Worm (Caenorhabditis elegans): ENCODE measurements around the gene M02G9.4.

DNA sequence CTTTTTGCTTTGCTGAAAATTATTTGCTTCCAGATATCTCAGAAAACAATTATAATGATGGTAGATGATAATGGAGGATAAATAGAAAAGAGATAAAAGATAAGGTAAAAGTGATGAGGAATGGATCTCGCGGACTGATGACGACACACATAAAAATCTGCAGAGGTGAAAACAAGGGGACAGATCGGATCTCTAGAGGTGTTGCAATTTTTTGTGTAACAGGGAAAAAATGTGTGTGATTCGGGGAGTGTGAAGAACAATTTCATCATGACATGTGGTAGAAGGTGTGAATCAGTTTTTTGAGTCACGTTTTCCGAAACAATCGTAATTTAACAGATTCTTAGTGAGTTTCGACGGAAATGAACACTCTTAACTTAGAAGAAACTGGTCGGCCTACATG, 28.2 kb upstream of the M02G9.4 start:
- TF ChIP-seq hlh-30 (tag; optimal IDR thresholded peaks at IDR 0.05; ENCODE audit: insufficient read depth): no peak
- TF ChIP-seq pha-4 (tag; optimal IDR thresholded peaks at IDR 0.05): no peak
- TF ChIP-seq ets-4 (tag; optimal IDR thresholded peaks at IDR 0.05): no peak
- no peak for TF ChIP-seq lim-6 (tag; optimal IDR thresholded peaks at IDR 0.05)
- TF ChIP-seq ama-1 (optimal IDR thresholded peaks at IDR 0.05): no peak
- TF ChIP-seq dve-1 (tag; optimal IDR thresholded peaks at IDR 0.05): no peak
- TF ChIP-seq nfya-1 (tag; optimal IDR thresholded peaks at IDR 0.05): no peak
- no peak for TF ChIP-seq ceh-19 (GFP tag; optimal IDR thresholded peaks at IDR 0.05)
- no peak for TF ChIP-seq sox-4 (tag; optimal IDR thresholded peaks at IDR 0.05)
- no peak for TF ChIP-seq mec-3 (tag; optimal IDR thresholded peaks at IDR 0.05; ENCODE audit: borderline replicate concordance)
- TF ChIP-seq hlh-13 (GFP tag; optimal IDR thresholded peaks at IDR 0.05): no peak
- no peak for TF ChIP-seq hlh-8 (tag; optimal IDR thresholded peaks at IDR 0.05)
- no peak for TF ChIP-seq nhr-11 (tag; optimal IDR thresholded peaks at IDR 0.05)
- TF ChIP-seq syd-9 (tag; optimal IDR thresholded peaks at IDR 0.05): no peak

All from whole organism, late embryonic.